Worm (Caenorhabditis elegans): ENCODE results near the gene F02C12.3.
A peak's percentile ranks its signal among the peaks of the same experiment; 100 is the strongest.

The F02C12.3 gene

ce11 chrX:13356469-13356868, 40.3 kb upstream of the F02C12.3 start (continued):
- TF ChIP-seq let-607 (tag; optimal IDR thresholded peaks at IDR 0.05) = peak in 1 of 2 experiments; percentile 46
- no peak for TF ChIP-seq ama-1 (optimal IDR thresholded peaks at IDR 0.05)
- TF ChIP-seq ama-1 (GFP tag; optimal IDR thresholded peaks at IDR 0.05) = no peak
- no peak for TF ChIP-seq snpc-4 (GFP tag; optimal IDR thresholded peaks at IDR 0.05)
- peak in 1 of 4 experiments; percentile 28 for TF ChIP-seq snpc-4 (tag; optimal IDR thresholded peaks at IDR 0.05)
- no peak for TF ChIP-seq tbx-9 (tag; optimal IDR thresholded peaks at IDR 0.05; ENCODE audit: borderline replicate concordance)
- peak; percentile 90 for TF ChIP-seq somi-1 (GFP tag; optimal IDR thresholded peaks at IDR 0.05)
- TF ChIP-seq cebp-2 (GFP tag; IDR thresholded peaks at IDR 0.05) = no peak
- no peak for TF ChIP-seq F10E7.11 (tag; optimal IDR thresholded peaks at IDR 0.05)
- no peak for TF ChIP-seq K12H6.12 (tag; optimal IDR thresholded peaks at IDR 0.05)
- TF ChIP-seq ets-4 (GFP tag; optimal IDR thresholded peaks at IDR 0.05) = no peak
- TF ChIP-seq hlh-26 (GFP tag; conservative IDR thresholded peaks at IDR 0.05) = no peak
- TF ChIP-seq Y53G8AR.9 (GFP tag; conservative IDR thresholded peaks at IDR 0.05) = no peak
- no peak for TF ChIP-seq unc-62 (GFP tag; optimal IDR thresholded peaks at IDR 0.05)
- no peak for TF ChIP-seq B0035.1 (tag; optimal IDR thresholded peaks at IDR 0.05)
- no peak for TF ChIP-seq hrde-1 (tag; optimal IDR thresholded peaks at IDR 0.05; ENCODE audit: borderline replicate concordance)
- no peak for TF ChIP-seq rpc-1 (optimal IDR thresholded peaks at IDR 0.05)
- no peak for TF ChIP-seq rpc-1 (tag; optimal IDR thresholded peaks at IDR 0.05)
- TF ChIP-seq egrh-3 (GFP tag; IDR thresholded peaks at IDR 0.05) = no peak
- TF ChIP-seq ceh-91 (GFP tag; IDR thresholded peaks at IDR 0.05) = no peak
- TF ChIP-seq F37B4.10 (GFP tag; IDR thresholded peaks at IDR 0.05) = no peak
- TF ChIP-seq ztf-28 (GFP tag; IDR thresholded peaks at IDR 0.05) = no peak
- no peak for TF ChIP-seq nfya-2 (GFP tag; IDR thresholded peaks at IDR 0.05)
- TF ChIP-seq nhr-120 (GFP tag; IDR thresholded peaks at IDR 0.05) = no peak
- no peak for TF ChIP-seq ztf-18 (tag; optimal IDR thresholded peaks at IDR 0.05)
- TF ChIP-seq rec-8 (tag; optimal IDR thresholded peaks at IDR 0.05) = no peak
- no peak for TF ChIP-seq lag-1 (GFP tag; IDR thresholded peaks at IDR 0.05)
- no peak for TF ChIP-seq lin-35 (GFP tag; optimal IDR thresholded peaks at IDR 0.05)
- no peak for TF ChIP-seq hmg-1.2 (GFP tag; IDR thresholded peaks at IDR 0.05)
- peak; percentile 9 for TF ChIP-seq gei-17 (GFP tag; optimal IDR thresholded peaks at IDR 0.05)
- TF ChIP-seq chd-7 (tag; optimal IDR thresholded peaks at IDR 0.05) = peak; percentile 66
- peak; percentile 54 for TF ChIP-seq tbp1 (GFP tag; optimal IDR thresholded peaks at IDR 0.05)
- TF ChIP-seq ceh-100 (GFP tag; IDR thresholded peaks at IDR 0.05) = no peak
- no peak for TF ChIP-seq zfh-2 (GFP tag; conservative IDR thresholded peaks at IDR 0.05)
- TF ChIP-seq ccch-3 (GFP tag; optimal IDR thresholded peaks at IDR 0.05) = no peak
- TF ChIP-seq egl-44 (GFP tag; IDR thresholded peaks at IDR 0.05) = 0 out of 2 replicates have a peak, but pooled peaks have one; percentile 44
- no peak for TF ChIP-seq bed-2 (GFP tag; IDR thresholded peaks at IDR 0.05)
- TF ChIP-seq him-1 (tag; optimal IDR thresholded peaks at IDR 0.05) = no peak
- TF ChIP-seq Y53F4B.3 (GFP tag; IDR thresholded peaks at IDR 0.05) = no peak
- no peak for TF ChIP-seq Y79H2A.3 (GFP tag; conservative IDR thresholded peaks at IDR 0.05)
- TF ChIP-seq ztf-26 (tag; optimal IDR thresholded peaks at IDR 0.05) = peak; percentile 90
- peak; percentile 89 for TF ChIP-seq nhr-80 (tag; optimal IDR thresholded peaks at IDR 0.05)
- TF ChIP-seq bed-1 (GFP tag; IDR thresholded peaks at IDR 0.05) = no peak
- TF ChIP-seq B0261.1 (tag; optimal IDR thresholded peaks at IDR 0.05) = no peak
